Worm (Caenorhabditis elegans) whole organism, L4 larva: ENCODE data around the gene nhr-123.

Experiments used
- F10B5.3 ChIP-seq: sonication (generic microtip); optimal IDR thresholded peaks from 2 replicates; lab custom pipeline; 2016; ENCODE audit warnings: mild to moderate bottlenecking, missing genetic modification characterization, missing compliant biosample characterization
- R02D3.7 ChIP-seq: fragments of 150-350 bp; sonication (generic microtip); optimal IDR thresholded peaks from 3 replicates; lab custom pipeline; 2014; ENCODE audit warnings: missing biosample characterization, missing genetic modification characterization
- T20F7.1 ChIP-seq: fragments of 200-800 bp; sonication (Bioruptor generic); optimal IDR thresholded peaks from 2 replicates; lab custom pipeline; 2018; ENCODE audit warnings: mild to moderate bottlenecking, missing genetic modification characterization, missing compliant biosample characterization
- T26A8.4 ChIP-seq: fragments of 200-800 bp; sonication (Bioruptor generic); IDR thresholded peaks from 2 replicates; pipeline ENCODE4 v1.3.6; 2022; ENCODE audit warnings: missing genetic modification characterization, missing compliant biosample characterization
- Y48G9A.11 ChIP-seq: fragments of 200-800 bp; sonication (Bioruptor generic); IDR thresholded peaks from 2 replicates; pipeline ENCODE4 v1.3.6; 2022; ENCODE audit warnings: missing genetic modification reagents, missing genetic modification characterization, missing compliant biosample characterization
- aly-2 ChIP-seq: sonication (generic microtip); optimal IDR thresholded peaks from 2 replicates; lab custom pipeline; 2018; ENCODE audit warnings: missing biosample characterization, missing genetic modification characterization
- ama-1 ChIP-seq: fragments of 150-350 bp; optimal IDR thresholded peaks from 2 replicates; lab custom pipeline; 2014; ENCODE audit warnings: inconsistent platforms, mixed read lengths
- ceh-20 ChIP-seq: fragments of 200-800 bp; sonication (Bioruptor generic); IDR thresholded peaks from 2 replicates; pipeline ENCODE4 v1.3.6; 2022; ENCODE audit warnings: missing genetic modification reagents, missing genetic modification characterization, missing compliant biosample characterization
- ceh-32 ChIP-seq: sonication (generic microtip); optimal IDR thresholded peaks from 2 replicates; lab custom pipeline; 2016; ENCODE audit warnings: mild to moderate bottlenecking, missing genetic modification characterization, missing compliant biosample characterization; ENCODE audit not compliant: poor library complexity
- ceh-44 ChIP-seq: fragments of 200-800 bp; sonication (Bioruptor generic); IDR thresholded peaks from 2 replicates; pipeline ENCODE4 v1.3.6; 2022; ENCODE audit warnings: missing genetic modification reagents, missing genetic modification characterization, missing compliant biosample characterization
- ceh-82 ChIP-seq: sonication (generic microtip); optimal IDR thresholded peaks from 2 replicates; lab custom pipeline; 2017; ENCODE audit warnings: missing biosample characterization, missing genetic modification characterization
- daf-16 ChIP-seq, 3 experiments: sonication (generic microtip); optimal IDR thresholded peaks; 2 replicates each; lab custom pipeline; 2016 to 2017; ENCODE audit warnings: missing genetic modification characterization in 3 of 3, missing genetic modification reagents in 3 of 3, mild to moderate bottlenecking in 2 of 3, missing compliant biosample characterization in 2 of 3, missing biosample characterization in 1 of 3, moderate library complexity in 1 of 3
- dmd-6 ChIP-seq: fragments of 200-800 bp; sonication (Bioruptor generic); IDR thresholded peaks from 2 replicates; pipeline ENCODE4 v1.3.6; 2022; ENCODE audit warnings: missing genetic modification reagents, missing genetic modification characterization, missing compliant biosample characterization
- dve-1 ChIP-seq: sonication (generic microtip); optimal IDR thresholded peaks from 2 replicates; lab custom pipeline; 2017; ENCODE audit warnings: antibody characterized with exemption, mild to moderate bottlenecking, missing genetic modification characterization, missing compliant biosample characterization; ENCODE audit not compliant: insufficient read depth
- fkh-10 ChIP-seq: fragments of 150-350 bp; optimal IDR thresholded peaks from 2 replicates; lab custom pipeline; 2014; ENCODE audit warnings: missing biosample characterization, missing genetic modification reagents, missing genetic modification characterization
- gei-8 ChIP-seq: fragments of 200-800 bp; sonication (Bioruptor generic); optimal IDR thresholded peaks from 2 replicates; lab custom pipeline; 2018; ENCODE audit warnings: mild to moderate bottlenecking, missing genetic modification characterization, missing compliant biosample characterization
- hlh-30 ChIP-seq: sonication (generic microtip); optimal IDR thresholded peaks from 2 replicates; lab custom pipeline; 2017; ENCODE audit warnings: antibody characterized with exemption, mild to moderate bottlenecking, missing genetic modification characterization, missing compliant biosample characterization; ENCODE audit not compliant: insufficient read depth
- hmg-1.1 ChIP-seq: fragments of 200-800 bp; sonication (Bioruptor generic); IDR thresholded peaks from 2 replicates; pipeline ENCODE4 v1.3.6; 2022; ENCODE audit warnings: missing genetic modification reagents, missing genetic modification characterization, missing compliant biosample characterization
- jun-1 ChIP-seq: fragments of 150-350 bp; optimal IDR thresholded peaks from 2 replicates; lab custom pipeline; 2014; ENCODE audit warnings: missing biosample characterization, missing genetic modification reagents, missing genetic modification characterization
- lim-7 ChIP-seq: fragments of 200-800 bp; sonication (Bioruptor generic); IDR thresholded peaks from 2 replicates; pipeline ENCODE4 v1.3.6; 2022; ENCODE audit warnings: missing genetic modification characterization, missing compliant biosample characterization
- lin-1 ChIP-seq: fragments of 200-800 bp; sonication (Bioruptor generic); IDR thresholded peaks from 2 replicates; pipeline ENCODE4 v1.3.6; 2022; ENCODE audit warnings: missing genetic modification reagents, missing genetic modification characterization, missing compliant biosample characterization
- lin-13 ChIP-seq: fragments of 150-350 bp; optimal IDR thresholded peaks from 2 replicates; lab custom pipeline; 2014; ENCODE audit warnings: missing biosample characterization, missing genetic modification reagents, missing genetic modification characterization
- lin-15B ChIP-seq: fragments of 150-350 bp; sonication (generic microtip); optimal IDR thresholded peaks from 3 replicates; lab custom pipeline; 2014; ENCODE audit warnings: missing biosample characterization, missing genetic modification characterization
- lin-29 ChIP-seq: fragments of 200-800 bp; sonication (Bioruptor generic); IDR thresholded peaks from 2 replicates; pipeline ENCODE4 v1.3.6; 2022; ENCODE audit warnings: missing genetic modification reagents, missing genetic modification characterization, missing compliant biosample characterization
- lir-3 ChIP-seq: sonication (generic microtip); optimal IDR thresholded peaks from 2 replicates; lab custom pipeline; 2016; ENCODE audit warnings: mild to moderate bottlenecking, missing genetic modification characterization, missing compliant biosample characterization
- lsy-2 ChIP-seq, 2 experiments: fragments of 150-350 bp in 1 of 2; sonication (generic microtip) in 1 of 2; optimal IDR thresholded peaks; 2 replicates each; lab custom pipeline; 2014 to 2017; ENCODE audit warnings: missing biosample characterization in 2 of 2, missing genetic modification characterization in 2 of 2
- mdl-1 ChIP-seq, 2 experiments: fragments of 150-350 bp in 1 of 2; sonication (generic microtip) in 1 of 2; optimal IDR thresholded peaks; 2 replicates each; lab custom pipeline; 2014 to 2017; ENCODE audit warnings: missing biosample characterization in 2 of 2, missing genetic modification characterization in 2 of 2
- mxl-2 ChIP-seq: fragments of 200-800 bp; sonication (Bioruptor generic); conservative IDR thresholded peaks from 2 replicates; pipeline ENCODE4 v1.3.6; 2022; ENCODE audit warnings: missing genetic modification reagents, missing genetic modification characterization, missing compliant biosample characterization
- nhr-11 ChIP-seq: fragments of 150-350 bp; optimal IDR thresholded peaks from 2 replicates; lab custom pipeline; 2014; ENCODE audit warnings: missing biosample characterization, missing genetic modification characterization
- nhr-111 ChIP-seq: fragments of 200-800 bp; sonication (Bioruptor generic); optimal IDR thresholded peaks from 2 replicates; lab custom pipeline; 2018; ENCODE audit warnings: mild to moderate bottlenecking, missing genetic modification characterization, missing compliant biosample characterization
- nhr-237 ChIP-seq: sonication (generic microtip); optimal IDR thresholded peaks from 2 replicates; lab custom pipeline; 2017; ENCODE audit warnings: missing biosample characterization, missing genetic modification characterization
- nhr-25 ChIP-seq: sonication (generic microtip); optimal IDR thresholded peaks from 2 replicates; lab custom pipeline; 2017; ENCODE audit warnings: missing genetic modification characterization, mild to moderate bottlenecking, missing compliant biosample characterization, antibody characterized with exemption, moderate library complexity, borderline replicate concordance; ENCODE audit not compliant: insufficient read depth
- nhr-28 ChIP-seq: fragments of 150-350 bp; optimal IDR thresholded peaks from 2 replicates; lab custom pipeline; 2014; ENCODE audit warnings: missing biosample characterization, missing genetic modification characterization
- nhr-6 ChIP-seq: fragments of 150-350 bp; optimal IDR thresholded peaks from 2 replicates; lab custom pipeline; 2014; ENCODE audit warnings: missing biosample characterization, missing genetic modification characterization
- nhr-77 ChIP-seq: fragments of 150-350 bp; optimal IDR thresholded peaks from 2 replicates; lab custom pipeline; 2014; ENCODE audit warnings: missing biosample characterization, missing genetic modification characterization
- pha-4 ChIP-seq, 2 experiments: fragments of 150-350 bp in 1 of 2; fragments of 200-800 bp in 1 of 2; sonication (Bioruptor generic) in 1 of 2; IDR thresholded peaks in 1 of 2; optimal IDR thresholded peaks in 1 of 2; 2 replicates each; pipeline versions ENCODE4 v1.3.6 to Lab custom; 2014 to 2022; ENCODE audit warnings: missing genetic modification characterization in 2 of 2, missing genetic modification reagents in 2 of 2, missing biosample characterization in 1 of 2, missing compliant biosample characterization in 1 of 2
- pqm-1 ChIP-seq: sonication (generic microtip); optimal IDR thresholded peaks from 2 replicates; lab custom pipeline; 2017; ENCODE audit warnings: missing biosample characterization, missing genetic modification characterization
- rbr-2 ChIP-seq: sonication (generic microtip); optimal IDR thresholded peaks from 2 replicates; lab custom pipeline; 2016; ENCODE audit warnings: missing genotype, missing genetic modification characterization, missing compliant biosample characterization
- sdz-12 ChIP-seq: fragments of 200-800 bp; sonication (Bioruptor generic); optimal IDR thresholded peaks from 2 replicates; lab custom pipeline; 2018; ENCODE audit warnings: mild to moderate bottlenecking, missing genetic modification characterization, missing compliant biosample characterization
- skn-1 ChIP-seq: fragments of 150-350 bp; optimal IDR thresholded peaks from 2 replicates; lab custom pipeline; 2014; ENCODE audit warnings: missing biosample characterization, missing genetic modification characterization
- snpc-1.2 ChIP-seq: fragments of 200-800 bp; sonication (Bioruptor generic); IDR thresholded peaks from 2 replicates; pipeline ENCODE4 v1.3.6; 2022; ENCODE audit warnings: missing genetic modification reagents, missing genetic modification characterization, missing compliant biosample characterization
- tra-1 ChIP-seq: fragments of 200-800 bp; sonication (Bioruptor generic); IDR thresholded peaks from 2 replicates; pipeline ENCODE4 v1.3.6; 2022; ENCODE audit warnings: missing genetic modification reagents, missing genetic modification characterization, missing compliant biosample characterization
- unc-130 ChIP-seq: sonication (generic microtip); optimal IDR thresholded peaks from 2 replicates; lab custom pipeline; 2016; ENCODE audit warnings: missing genetic modification reagents, missing genetic modification characterization, missing compliant biosample characterization
- vab-7 ChIP-seq: fragments of 200-800 bp; sonication (Bioruptor generic); IDR thresholded peaks from 2 replicates; pipeline ENCODE4 v1.3.6; 2022; ENCODE audit warnings: missing genetic modification reagents, missing genetic modification characterization, missing compliant biosample characterization
- zfp-3 ChIP-seq: fragments of 200-800 bp; sonication (Bioruptor generic); conservative IDR thresholded peaks from 2 replicates; pipeline ENCODE4 v1.3.6; 2022; ENCODE audit warnings: missing genetic modification reagents, missing genetic modification characterization, missing compliant biosample characterization
- zip-11 ChIP-seq: fragments of 200-800 bp; sonication (Bioruptor generic); IDR thresholded peaks from 2 replicates; pipeline ENCODE4 v1.3.6; 2022; ENCODE audit warnings: missing genetic modification characterization, missing compliant biosample characterization
- ztf-11 ChIP-seq: fragments of 150-350 bp; optimal IDR thresholded peaks from 2 replicates; lab custom pipeline; 2014; ENCODE audit warnings: missing biosample characterization, missing genetic modification characterization
- ztf-7 ChIP-seq: fragments of 150-350 bp; optimal IDR thresholded peaks from 2 replicates; lab custom pipeline; 2014; ENCODE audit warnings: missing biosample characterization, missing genetic modification characterization

Gene nhr-123

DNA sequence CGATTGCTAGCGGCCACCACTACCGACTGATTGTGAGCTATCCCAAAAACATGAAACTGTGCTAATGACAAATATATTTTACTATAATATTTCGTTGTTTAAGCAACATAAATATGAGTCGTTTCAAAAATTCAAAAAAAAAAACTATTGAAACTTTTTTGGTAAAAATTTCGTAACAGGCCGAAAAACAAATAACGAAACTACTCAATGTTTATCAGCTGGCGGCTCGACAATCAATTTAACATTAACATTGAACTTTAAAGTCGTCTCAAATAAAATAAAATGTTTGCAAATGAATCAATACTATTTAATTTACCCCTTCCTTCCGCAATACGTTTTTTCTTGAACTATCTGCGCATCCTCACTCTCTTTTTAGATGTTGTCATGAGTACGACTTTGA, 6.6 kb downstream of the nhr-123 start:
- TF ChIP-seq unc-130 (GFP tag; lab: Kevin White, UChicago) = no peak
- no peak for TF ChIP-seq vab-7 (GFP tag; lab: Robert Waterston, UW)
- TF ChIP-seq jun-1 (tag; lab: Kevin White, UChicago) = no peak
- no peak for TF ChIP-seq lin-15B (tag; lab: Kevin White, UChicago)
- TF ChIP-seq lsy-2 (tag; optimal IDR thresholded peaks at IDR 0.05; lab: Kevin White, UChicago) = no peak
- TF ChIP-seq pqm-1 (tag; lab: Kevin White, UChicago) = peak; percentile 18
- TF ChIP-seq ceh-44 (GFP tag; lab: Robert Waterston, UW) = no peak
- TF ChIP-seq mxl-2 (GFP tag; lab: Robert Waterston, UW) = no peak
- peak; percentile 36 for TF ChIP-seq nhr-28 (tag; lab: Kevin White, UChicago)
- no peak for TF ChIP-seq hmg-1.1
- TF ChIP-seq nhr-111 (GFP tag; lab: Kevin White, UChicago) = no peak
- no peak for TF ChIP-seq nhr-6 (tag; lab: Kevin White, UChicago)
- TF ChIP-seq ztf-11 (tag; lab: Kevin White, UChicago) = no peak
- TF ChIP-seq daf-16 (GFP tag; optimal IDR thresholded peaks at IDR 0.05; lab: Kevin White, UChicago) = no peak
- peak; percentile 62 for TF ChIP-seq daf-16 (tag; optimal IDR thresholded peaks at IDR 0.05; lab: Kevin White, UChicago)
- no peak for TF ChIP-seq lin-13 (GFP tag; lab: Kevin White, UChicago)
- no peak for TF ChIP-seq nhr-77 (tag; lab: Kevin White, UChicago)
- peak; percentile 23 for TF ChIP-seq dve-1
- TF ChIP-seq nhr-25 (tag; lab: Kevin White, UChicago) = no peak

DNA sequence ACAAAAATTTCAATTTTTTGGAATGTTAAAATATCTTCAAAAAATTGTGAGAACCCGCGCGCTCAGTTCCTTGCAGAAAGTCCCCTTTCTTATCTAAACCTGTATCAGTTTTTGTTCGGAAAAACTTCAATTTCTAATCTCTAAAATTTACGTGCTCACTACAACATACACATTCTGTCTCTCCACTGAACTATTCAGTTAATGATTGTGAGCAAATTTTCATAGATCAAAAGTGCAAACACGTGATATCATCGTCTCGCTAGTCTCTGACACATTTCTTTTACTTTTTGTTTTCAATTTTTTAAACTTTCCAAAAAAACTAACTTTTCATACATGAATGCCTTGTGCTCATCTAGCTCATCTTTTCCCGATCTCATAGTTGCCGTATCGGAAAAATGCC, 8.2 kb downstream of the nhr-123 start, which contains the start of gene nhr-203:
Gene nhr-203 (plus strand): TSS at position 332 of the 400 bp plus-strand sequence.
- no peak for TF ChIP-seq jun-1 (tag; lab: Kevin White, UChicago)
- TF ChIP-seq T20F7.1 (GFP tag; lab: Kevin White, UChicago) = no peak
- TF ChIP-seq lim-7 (GFP tag; lab: Robert Waterston, UW) = no peak
- TF ChIP-seq ama-1 (lab: Kevin White, UChicago) = no peak
- TF ChIP-seq R02D3.7 (tag; lab: Kevin White, UChicago) = no peak
- TF ChIP-seq rbr-2 (tag; lab: Kevin White, UChicago) = no peak
- TF ChIP-seq pqm-1 (tag; lab: Kevin White, UChicago) = peak; percentile 62
- no peak for TF ChIP-seq zfp-3 (GFP tag; lab: Robert Waterston, UW)
- TF ChIP-seq F10B5.3 = no peak
- TF ChIP-seq ztf-7 (tag; lab: Kevin White, UChicago) = no peak
- TF ChIP-seq gei-8 (GFP tag; lab: Kevin White, UChicago) = no peak
- TF ChIP-seq zip-11 = no peak
- no peak for TF ChIP-seq mdl-1 (tag; optimal IDR thresholded peaks at IDR 0.05; lab: Kevin White, UChicago)
- TF ChIP-seq sdz-12 (GFP tag; lab: Kevin White, UChicago) = no peak
- peak; percentile 99 for TF ChIP-seq nhr-28 (tag; lab: Kevin White, UChicago)
- no peak for TF ChIP-seq lin-29
- no peak for TF ChIP-seq skn-1
- peak; percentile 89 for TF ChIP-seq dmd-6 (GFP tag; lab: Robert Waterston, UW)
- TF ChIP-seq lin-1 = no peak
- no peak for TF ChIP-seq nhr-111 (GFP tag; lab: Kevin White, UChicago)
- TF ChIP-seq nhr-11 (tag; lab: Kevin White, UChicago) = no peak
- no peak for TF ChIP-seq ceh-82
- peak; percentile 80 for TF ChIP-seq dve-1
- TF ChIP-seq tra-1 = no peak
- no peak for TF ChIP-seq lir-3
- TF ChIP-seq hlh-30 = peak; percentile 60
- TF ChIP-seq snpc-1.2 (GFP tag; lab: Robert Waterston, UW) = no peak
- TF ChIP-seq Y48G9A.11 (GFP tag; lab: Robert Waterston, UW) = no peak
- no peak for TF ChIP-seq vab-7 (GFP tag; lab: Robert Waterston, UW)
- no peak for TF ChIP-seq T26A8.4 (GFP tag; lab: Robert Waterston, UW)
- TF ChIP-seq aly-2 (tag; lab: Kevin White, UChicago) = no peak
- TF ChIP-seq ceh-20 (GFP tag; lab: Robert Waterston, UW) = no peak
- no peak for TF ChIP-seq fkh-10 (GFP tag; lab: Kevin White, UChicago)
- no peak for TF ChIP-seq nhr-237 (tag; lab: Kevin White, UChicago)
- no peak for TF ChIP-seq pha-4 (GFP tag; IDR thresholded peaks at IDR 0.05; lab: Robert Waterston, UW)
- no peak for TF ChIP-seq pha-4 (tag; optimal IDR thresholded peaks at IDR 0.05; lab: Kevin White, UChicago)
- no peak for TF ChIP-seq ceh-32 (tag; lab: Kevin White, UChicago)
